Fruit fly (Drosophila melanogaster): ENCODE results near the gene Bdbt.

The Bdbt gene

DNA sequence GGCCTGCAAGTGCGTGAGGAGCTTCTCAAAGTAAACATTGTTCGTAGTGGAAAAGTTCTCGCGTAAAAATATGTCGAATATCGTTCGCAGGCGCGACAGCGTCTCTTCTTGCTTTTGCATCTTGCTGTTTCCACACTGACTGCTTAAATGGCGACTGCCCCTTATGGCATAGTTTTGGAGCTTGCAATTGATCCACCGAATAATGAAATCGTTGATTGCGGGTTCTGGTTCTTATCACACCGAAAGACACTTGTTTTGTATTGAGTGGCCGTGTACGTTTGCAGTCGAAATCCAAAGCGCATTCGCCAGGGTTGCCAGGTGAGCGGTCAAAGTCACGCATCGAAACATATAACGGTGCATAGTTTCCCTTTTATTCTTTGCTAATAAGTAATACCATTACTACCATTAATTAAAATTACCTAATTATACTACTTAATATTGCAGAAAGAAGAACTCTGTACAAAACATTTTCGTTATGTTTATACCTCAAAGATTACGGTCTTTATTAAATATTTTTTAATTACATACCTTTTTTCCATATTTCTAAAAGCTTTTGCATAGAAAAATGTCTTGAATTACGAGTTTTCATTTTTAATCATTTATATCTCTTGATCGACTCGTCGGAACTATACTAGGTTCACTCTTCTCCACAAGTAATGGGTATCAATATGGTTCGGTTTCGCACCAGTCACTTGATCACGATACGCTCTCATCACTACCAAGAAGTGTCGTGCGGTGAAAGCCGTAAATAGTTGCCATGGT lies 17.0 kb downstream of the Bdbt start, which contains the start of the genes CG7044 and Tbc1d22:
Gene CG7044 (minus strand): TSS at position 266 of the 762 bp plus-strand sequence.
Gene Tbc1d22 (plus strand): TSS at position 747 of the 762 bp plus-strand sequence.
- no peak for TF ChIP-seq noc (tag; optimal IDR thresholded peaks at IDR 0.05)

dm6 chr3R:21097631-21098117 lies 21.0 kb downstream of the Bdbt start, which contains the start of gene RhoGAP93B:
RhoGAP93B (minus strand) TSS chr3R:21097827.
- TF ChIP-seq noc (tag; optimal IDR thresholded peaks at IDR 0.05) = peak; percentile 83

- TF ChIP-seq noc (tag; optimal IDR thresholded peaks at IDR 0.05) = no peak
These were observed 21.5 kb downstream of the Bdbt start for dm6 chr3R:21097160-21097559.

DNA sequence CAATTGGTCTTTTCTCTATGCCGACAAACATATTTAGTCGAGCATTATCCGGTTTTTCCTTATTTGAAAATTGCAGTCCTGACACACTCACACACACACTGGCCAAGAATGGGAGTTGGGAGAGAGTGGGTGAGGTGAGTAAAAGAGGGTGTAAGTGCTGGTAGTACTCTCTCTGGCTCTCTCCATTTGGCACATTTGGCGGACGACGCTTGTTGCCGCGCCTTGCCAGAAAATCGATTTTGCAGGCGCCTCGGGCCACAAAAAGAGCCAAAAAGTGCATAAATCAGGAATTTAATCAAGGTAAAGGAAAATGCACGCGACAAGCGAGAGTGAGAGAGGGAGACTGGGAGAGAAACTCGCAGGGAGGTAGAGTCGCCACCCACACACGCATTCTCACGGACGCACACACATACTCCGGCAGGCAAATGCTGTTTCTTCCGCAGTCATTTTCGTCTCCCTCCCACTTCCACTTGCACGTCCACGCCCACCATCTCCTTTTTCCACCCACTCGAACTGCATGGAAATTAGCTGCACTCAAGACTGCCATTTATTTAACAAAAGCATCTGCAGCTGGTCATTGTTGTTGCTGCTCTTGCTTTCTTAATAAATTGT lies 22.0 kb downstream of the Bdbt start:
- TF ChIP-seq noc (tag; optimal IDR thresholded peaks at IDR 0.05) = no peak

- no peak for TF ChIP-seq noc (tag; optimal IDR thresholded peaks at IDR 0.05)
These were observed 24.4 kb downstream of the Bdbt start for dm6 chr3R:21094292-21094691.

DNA sequence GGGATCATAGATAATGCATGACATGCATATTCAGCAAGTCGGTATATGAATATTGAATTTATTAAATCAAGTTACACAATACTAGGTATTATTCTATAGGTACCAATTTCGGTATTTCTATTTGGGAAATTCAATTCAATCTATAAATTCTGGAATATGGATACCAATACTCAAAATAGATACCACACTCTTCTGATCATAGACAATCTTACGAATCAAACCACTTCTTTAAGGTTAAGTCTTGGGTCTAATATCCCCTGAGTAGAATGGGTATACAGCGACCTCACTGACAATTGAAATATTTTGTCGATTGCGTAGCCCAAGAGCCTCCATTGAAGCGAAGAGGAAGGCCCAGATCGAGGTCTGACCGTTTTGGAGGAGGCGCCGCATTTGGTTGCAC lies 25.8 kb downstream of the Bdbt start:
- TF ChIP-seq noc (tag; optimal IDR thresholded peaks at IDR 0.05) = no peak

DNA sequence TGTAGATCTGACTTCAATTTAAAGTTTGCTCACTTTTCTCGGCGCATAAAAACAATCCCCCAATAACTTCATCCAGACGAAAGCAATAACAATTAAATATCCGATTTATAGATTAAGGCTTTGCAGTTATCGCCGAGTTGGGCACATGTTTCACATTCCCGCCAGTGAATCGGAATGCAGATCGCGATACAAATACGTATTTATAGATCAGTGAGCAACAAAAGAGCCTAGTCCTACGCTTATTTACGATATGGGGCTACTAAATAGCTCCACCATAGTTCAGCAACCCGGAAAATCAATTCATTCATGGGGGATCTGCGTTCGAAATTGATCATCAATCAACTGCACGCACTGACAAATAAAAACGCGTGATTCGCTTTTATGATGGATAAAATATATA lies 26.6 kb downstream of the Bdbt start:
- no peak for TF ChIP-seq noc (tag; optimal IDR thresholded peaks at IDR 0.05)

DNA sequence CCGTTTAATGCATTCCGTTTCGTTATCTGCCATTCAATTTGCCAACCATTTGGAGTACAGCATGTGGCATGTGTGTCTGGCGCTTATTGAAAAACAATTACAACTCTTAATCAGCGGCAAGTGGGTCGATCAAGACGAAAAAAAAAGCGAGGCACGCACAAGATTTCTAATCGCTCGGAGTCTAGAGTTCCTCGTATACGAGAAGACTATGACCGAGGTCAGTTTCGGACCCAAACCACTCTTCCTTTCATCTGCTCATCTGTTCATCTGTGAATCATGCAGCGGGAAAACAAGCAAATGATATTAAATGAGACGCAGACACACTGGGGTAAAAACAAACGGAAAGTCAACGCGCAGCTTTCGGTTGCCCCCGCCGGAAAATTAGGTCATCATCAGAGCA lies 27.2 kb downstream of the Bdbt start:
- TF ChIP-seq noc (tag; optimal IDR thresholded peaks at IDR 0.05) = no peak

dm6 chr3R:21090230-21091021 lies 28.2 kb downstream of the Bdbt start:
- no peak for TF ChIP-seq noc (tag; optimal IDR thresholded peaks at IDR 0.05)

DNA sequence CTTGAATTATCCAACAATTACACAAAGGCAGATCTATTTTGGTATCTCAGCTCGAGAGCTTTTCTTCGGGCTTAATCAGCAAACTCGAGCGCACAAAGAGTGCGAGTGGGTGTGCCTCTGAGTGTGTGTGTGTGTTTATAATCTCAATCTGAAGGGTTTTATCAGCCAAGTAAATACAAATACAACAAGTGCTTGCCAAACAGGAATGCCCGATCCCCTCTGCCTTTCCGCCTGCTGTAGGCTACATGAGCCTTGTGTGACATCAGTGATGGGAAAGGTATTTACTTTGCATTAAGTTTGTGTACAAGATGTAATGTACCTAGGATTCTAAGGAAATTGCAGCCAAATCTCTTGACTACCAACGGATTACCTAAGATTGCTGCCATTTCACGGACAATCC lies 29.2 kb downstream of the Bdbt start:
- no peak for TF ChIP-seq noc (tag; optimal IDR thresholded peaks at IDR 0.05)

DNA sequence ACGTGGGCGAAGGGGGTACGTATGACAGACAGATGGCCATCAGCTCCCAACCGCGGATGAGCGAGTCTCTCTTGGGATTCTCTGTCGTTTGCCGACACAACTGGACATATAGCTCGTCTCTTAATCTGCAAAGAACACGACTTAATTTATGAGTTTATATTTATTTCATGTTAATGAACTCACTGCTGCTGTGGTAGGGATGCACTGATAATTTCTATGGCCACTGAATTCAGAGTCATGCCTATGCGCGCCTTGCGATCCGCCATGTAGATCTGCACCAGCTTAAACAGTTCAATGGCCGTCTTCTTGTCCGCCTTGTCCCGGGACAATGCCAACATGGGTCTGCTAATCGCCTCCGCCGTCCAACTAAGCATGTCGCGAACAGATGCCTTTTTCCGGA lies 33.7 kb downstream of the Bdbt start:
- no peak for TF ChIP-seq noc (tag; optimal IDR thresholded peaks at IDR 0.05)

- peak; percentile 87 for TF ChIP-seq noc (tag; optimal IDR thresholded peaks at IDR 0.05)
These were observed 37.6 kb downstream of the Bdbt start, which contains the start of gene HHEX for dm6 chr3R:21080876-21081586. HHEX (minus strand) TSS chr3R:21080926.

DNA sequence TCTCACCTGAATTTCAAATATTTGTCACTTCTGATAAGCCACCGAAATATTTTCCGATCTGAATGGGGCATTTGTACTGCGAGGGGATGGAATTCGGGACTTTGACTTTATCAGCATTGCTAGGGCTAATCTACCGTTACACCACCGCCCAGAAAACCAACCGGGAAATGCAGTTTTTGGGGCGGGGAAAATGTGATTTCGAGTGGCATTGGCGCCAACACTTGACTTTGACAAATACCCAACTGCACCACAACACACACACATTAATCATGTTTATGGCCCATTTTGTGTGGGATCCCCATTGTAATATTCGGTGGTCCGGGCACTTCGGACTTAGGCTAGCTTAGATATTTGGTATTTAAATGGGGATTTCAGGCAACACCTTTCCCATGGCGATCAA lies 39.7 kb downstream of the Bdbt start:
- TF ChIP-seq noc (tag; optimal IDR thresholded peaks at IDR 0.05) = no peak

DNA sequence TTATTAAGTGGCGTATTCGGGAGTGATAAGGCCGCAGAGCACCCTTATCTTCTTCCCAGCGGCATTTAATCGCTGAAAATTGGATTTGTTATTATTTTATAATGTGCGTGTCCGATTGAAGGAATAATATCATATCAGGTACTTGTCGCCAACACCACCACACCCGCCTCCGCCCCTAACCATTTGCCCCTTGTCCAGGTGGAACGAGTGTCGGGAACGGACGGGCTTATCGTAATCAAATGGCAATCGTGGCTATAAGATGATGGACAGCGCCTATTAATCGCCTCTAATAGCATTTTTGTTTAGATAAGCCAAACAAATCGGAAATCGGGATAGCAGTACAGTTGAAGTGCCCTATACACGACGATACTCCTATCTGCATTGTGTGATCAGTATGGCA lies 40.4 kb downstream of the Bdbt start:
- TF ChIP-seq noc (tag; optimal IDR thresholded peaks at IDR 0.05) = peak; percentile 24

- no peak for TF ChIP-seq noc (tag; optimal IDR thresholded peaks at IDR 0.05)
These were observed 41.1 kb downstream of the Bdbt start for dm6 chr3R:21077577-21077976.

DNA sequence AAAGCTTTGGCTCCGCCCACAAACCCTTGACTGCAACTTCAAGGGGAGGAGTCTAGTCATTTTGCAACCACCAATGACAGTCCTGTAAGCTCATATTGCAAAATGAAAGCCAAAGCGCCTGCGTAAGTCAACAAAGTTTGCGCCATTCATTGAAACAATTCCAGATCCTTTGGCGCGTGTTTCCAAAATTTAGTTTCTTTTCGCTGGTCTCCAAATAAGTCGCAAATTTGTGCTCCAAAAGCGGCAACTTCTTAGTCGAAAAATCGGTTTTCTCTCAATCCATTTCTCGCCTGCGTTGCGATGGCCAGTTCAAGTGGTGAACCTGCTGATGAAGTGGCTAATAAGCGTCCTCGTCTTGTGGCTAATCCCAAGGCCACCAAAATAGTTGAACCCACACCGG lies 44.9 kb downstream of the Bdbt start, which contains the start of gene dmrt93B:
Gene dmrt93B (plus strand): TSS at position 301 of the 400 bp plus-strand sequence.
- no peak for TF ChIP-seq noc (tag; optimal IDR thresholded peaks at IDR 0.05)

All from whole organism, larva.